Fruit fly (Drosophila melanogaster) whole organism, embryonic: Measurements from ENCODE around the gene mof.

Experiments
- Aef1 ChIP-seq: fragments of 200-800 bp; sonication (Bioruptor generic); IDR thresholded peaks from 3 replicates; pipeline ENCODE4 v1.3.6; 2022; ENCODE audit warnings: missing biosample characterization, missing genetic modification characterization
- B-H2 ChIP-seq: fragments of 200-800 bp; sonication (Bioruptor generic); optimal IDR thresholded peaks from 2 replicates; lab custom pipeline; 2018; ENCODE audit warnings: missing biosample characterization, mild to moderate bottlenecking, missing genetic modification characterization
- CG10209 ChIP-seq: fragments of 200-800 bp; sonication (Bioruptor generic); optimal IDR thresholded peaks from 3 replicates; lab custom pipeline; 2017; ENCODE audit warnings: missing biosample characterization, mild to moderate bottlenecking, missing genetic modification characterization, missing genetic modification reagents
- CG10431 ChIP-seq: fragments of 200-800 bp; sonication (Bioruptor generic); optimal IDR thresholded peaks from 3 replicates; lab custom pipeline; 2018; ENCODE audit warnings: missing biosample characterization, mild to moderate bottlenecking, missing genetic modification characterization
- CG10959 ChIP-seq: fragments of 200-800 bp; sonication (Bioruptor generic); IDR thresholded peaks from 2 replicates; pipeline ENCODE4 v1.3.6; 2022; ENCODE audit warnings: missing biosample characterization, missing genetic modification characterization
- CG11504 ChIP-seq: fragments of 200-800 bp; sonication (Bioruptor generic); optimal IDR thresholded peaks from 3 replicates; lab custom pipeline; 2019; ENCODE audit warnings: missing biosample characterization, mild to moderate bottlenecking, missing genetic modification characterization, moderate library complexity
- CG11695 ChIP-seq: fragments of 200-800 bp; sonication (Bioruptor generic); IDR thresholded peaks from 3 replicates; pipeline ENCODE4 v1.3.6; 2022; ENCODE audit warnings: missing biosample characterization, missing genetic modification characterization
- CG14014 ChIP-seq: fragments of 200-800 bp; sonication (Bioruptor generic); IDR thresholded peaks from 2 replicates; pipeline ENCODE4 v1.3.6; 2022; ENCODE audit warnings: missing biosample characterization, missing genetic modification characterization
- CG14441 ChIP-seq: fragments of 200-800 bp; sonication (Bioruptor generic); IDR thresholded peaks from 2 replicates; pipeline ENCODE4 v1.3.6; 2022; ENCODE audit warnings: missing biosample characterization, missing genetic modification characterization
- CG17385 ChIP-seq: fragments of 200-800 bp; sonication (Bioruptor generic); optimal IDR thresholded peaks from 3 replicates; lab custom pipeline; 2018; ENCODE audit warnings: missing biosample characterization, mild to moderate bottlenecking, missing genetic modification characterization
- CG17802 ChIP-seq: fragments of 200-800 bp; sonication (Bioruptor generic); optimal IDR thresholded peaks from 2 replicates; lab custom pipeline; 2018; ENCODE audit warnings: missing biosample characterization, mild to moderate bottlenecking, missing genetic modification characterization, moderate library complexity
- CG18011 ChIP-seq: fragments of 200-800 bp; sonication (Bioruptor generic); optimal IDR thresholded peaks from 2 replicates; lab custom pipeline; 2017; ENCODE audit warnings: missing biosample characterization, missing genetic modification characterization, mild to moderate bottlenecking, moderate library complexity, missing genotype
- CG18262 ChIP-seq: fragments of 200-800 bp; optimal IDR thresholded peaks from 3 replicates; lab custom pipeline; 2019; ENCODE audit warnings: missing biosample characterization, mild to moderate bottlenecking, missing genetic modification characterization, moderate library complexity
- CG18476 ChIP-seq: fragments of 200-800 bp; sonication (Bioruptor generic); optimal IDR thresholded peaks from 2 replicates; lab custom pipeline; 2016; ENCODE audit warnings: missing biosample characterization, mild to moderate bottlenecking, missing genetic modification characterization
- CG2712 ChIP-seq: fragments of 200-800 bp; optimal IDR thresholded peaks from 3 replicates; lab custom pipeline; 2019; ENCODE audit warnings: missing biosample characterization, mild to moderate bottlenecking, missing genetic modification characterization, moderate library complexity
- CG31365 ChIP-seq: fragments of 200-800 bp; sonication (Bioruptor generic); optimal IDR thresholded peaks from 2 replicates; lab custom pipeline; 2018; ENCODE audit warnings: missing biosample characterization, mild to moderate bottlenecking, missing genetic modification characterization
- CG6254 ChIP-seq: fragments of 200-800 bp; sonication (Bioruptor generic); optimal IDR thresholded peaks from 3 replicates; lab custom pipeline; 2017; ENCODE audit warnings: mild to moderate bottlenecking, missing biosample characterization, missing genetic modification reagents, missing genetic modification characterization
- CG6813 ChIP-seq: fragments of 200-800 bp; sonication (Bioruptor generic); optimal IDR thresholded peaks from 2 replicates; lab custom pipeline; 2017; ENCODE audit warnings: missing biosample characterization, missing genetic modification characterization, mild to moderate bottlenecking, moderate library complexity, missing genetic modification reagents
- CG8089 ChIP-seq: fragments of 200-800 bp; sonication (Bioruptor generic); optimal IDR thresholded peaks from 3 replicates; lab custom pipeline; 2016; ENCODE audit warnings: missing biosample characterization, missing genetic modification characterization
- CG8290 ChIP-seq, 3 experiments: fragments of 200-800 bp; sonication (Bioruptor generic); optimal IDR thresholded peaks; 2 replicates each; lab custom pipeline; 2016 to 2019; ENCODE audit warnings: missing biosample characterization in 3 of 3, missing genetic modification characterization in 3 of 3, mild to moderate bottlenecking in 2 of 3, moderate library complexity in 1 of 3
- CG9932 ChIP-seq: fragments of 200-800 bp; sonication (Bioruptor generic); IDR thresholded peaks from 2 replicates; pipeline ENCODE4 v1.3.6; 2022; ENCODE audit warnings: missing biosample characterization, missing genetic modification characterization
- D ChIP-seq, 2 experiments: fragments of 200-800 bp in 1 of 2; fragments of >200 bp in 1 of 2; sonication (Bioruptor generic) in 1 of 2; optimal IDR thresholded peaks; 2 replicates in 1 of 2; 3 replicates in 1 of 2; lab custom pipeline; 2017; ENCODE audit warnings: mild to moderate bottlenecking in 1 of 2, missing biosample characterization in 1 of 2, missing genetic modification characterization in 1 of 2, missing genetic modification reagents in 1 of 2
- D19A ChIP-seq: fragments of 200-800 bp; optimal IDR thresholded peaks from 3 replicates; lab custom pipeline; 2019; ENCODE audit warnings: missing biosample characterization, mild to moderate bottlenecking, missing genetic modification characterization, moderate library complexity
- Dbx ChIP-seq: fragments of 200-800 bp; sonication (Bioruptor generic); IDR thresholded peaks from 3 replicates; pipeline ENCODE4 v1.3.6; 2022; ENCODE audit warnings: missing biosample characterization, missing genetic modification characterization
- Dll ChIP-seq: fragments of 200-800 bp; sonication (Bioruptor generic); IDR thresholded peaks from 4 replicates; pipeline ENCODE4 v1.3.6; 2022; ENCODE audit warnings: missing biosample characterization, missing genetic modification characterization; ENCODE audit not compliant: partially characterized antibody
- Hmr ChIP-seq: fragments of 200-800 bp; sonication (Bioruptor generic); optimal IDR thresholded peaks from 3 replicates; lab custom pipeline; 2017; ENCODE audit warnings: mild to moderate bottlenecking, missing biosample characterization, missing genetic modification reagents, missing genetic modification characterization
- Hr51 ChIP-seq, 2 experiments: fragments of 200-800 bp; sonication (Bioruptor generic); optimal IDR thresholded peaks; 2 replicates in 1 of 2; 3 replicates in 1 of 2; lab custom pipeline; 2016 to 2018; ENCODE audit warnings: missing biosample characterization in 2 of 2, missing genetic modification characterization in 2 of 2, mild to moderate bottlenecking in 1 of 2, moderate library complexity in 1 of 2
- Lim3 ChIP-seq: fragments of 200-800 bp; sonication (Bioruptor generic); IDR thresholded peaks from 2 replicates; pipeline ENCODE4 v1.3.6; 2022; ENCODE audit warnings: missing biosample characterization, missing genetic modification characterization
- MBD-R2 ChIP-seq: fragments of 200-800 bp; sonication (Bioruptor generic); IDR thresholded peaks from 2 replicates; pipeline ENCODE4 v1.3.6; 2022; ENCODE audit warnings: missing biosample characterization, missing genetic modification characterization
- Med ChIP-seq: fragments of 200-800 bp; sonication (Bioruptor generic); peaks from one replicate; lab custom pipeline; 2016; ENCODE audit warnings: missing biosample characterization, missing genetic modification characterization, mild to moderate bottlenecking, inconsistent platforms, moderate library complexity
- Mrtf ChIP-seq: fragments of 200-800 bp; sonication (Bioruptor generic); IDR thresholded peaks from 3 replicates; pipeline ENCODE4 v1.3.6; 2022; ENCODE audit warnings: missing biosample characterization, missing genetic modification characterization
- Rfx ChIP-seq: fragments of 200-800 bp; sonication (Bioruptor generic); IDR thresholded peaks from 2 replicates; pipeline ENCODE4 v1.3.6; 2022; ENCODE audit warnings: missing biosample characterization, missing genetic modification characterization
- Sin3A ChIP-seq: fragments of >200 bp; optimal IDR thresholded peaks from 2 replicates; lab custom pipeline; 2018
- ac ChIP-seq: fragments of 200-800 bp; sonication (Bioruptor generic); optimal IDR thresholded peaks from 3 replicates; lab custom pipeline; 2017; ENCODE audit warnings: missing biosample characterization, mild to moderate bottlenecking, missing genetic modification characterization
- ato ChIP-seq: fragments of 200-800 bp; sonication (Bioruptor generic); IDR thresholded peaks from 2 replicates; pipeline ENCODE4 v1.3.6; 2022; ENCODE audit warnings: missing biosample characterization, missing genetic modification characterization; ENCODE audit not compliant: partially characterized antibody
- dimm ChIP-seq: fragments of 200-800 bp; sonication (Bioruptor generic); IDR thresholded peaks from 2 replicates; pipeline ENCODE4 v1.3.6; 2022; ENCODE audit warnings: missing biosample characterization, missing genetic modification characterization
- exex ChIP-seq: fragments of 200-800 bp; sonication (Bioruptor generic); optimal IDR thresholded peaks from 4 replicates; lab custom pipeline; 2018; ENCODE audit warnings: missing biosample characterization, mild to moderate bottlenecking, missing genetic modification characterization, moderate library complexity
- fru ChIP-seq: fragments of >200 bp; optimal IDR thresholded peaks from 2 replicates; lab custom pipeline; 2017
- gsb-n ChIP-seq: fragments of 200-800 bp; sonication (Bioruptor generic); optimal IDR thresholded peaks from 3 replicates; lab custom pipeline; 2018; ENCODE audit warnings: missing biosample characterization, mild to moderate bottlenecking, missing genetic modification characterization
- hth ChIP-seq: fragments of >200 bp; optimal IDR thresholded peaks from 2 replicates; lab custom pipeline; 2017; ENCODE audit warnings: inconsistent platforms
- ind ChIP-seq: fragments of 200-800 bp; sonication (Bioruptor generic); optimal IDR thresholded peaks from 3 replicates; lab custom pipeline; 2016; ENCODE audit warnings: missing biosample characterization, missing genetic modification characterization
- kay ChIP-seq: fragments of 200-800 bp; sonication (Bioruptor generic); optimal IDR thresholded peaks from 2 replicates; lab custom pipeline; 2016; ENCODE audit warnings: missing biosample characterization, missing genetic modification characterization
- pita ChIP-seq: fragments of 200-800 bp; sonication (Bioruptor generic); optimal IDR thresholded peaks from 2 replicates; lab custom pipeline; 2017; ENCODE audit warnings: missing biosample characterization, mild to moderate bottlenecking, missing genetic modification characterization
- pzg ChIP-seq: fragments of 200-800 bp; sonication (Bioruptor generic); optimal IDR thresholded peaks from 3 replicates; lab custom pipeline; 2018; ENCODE audit warnings: missing biosample characterization, mild to moderate bottlenecking, missing genetic modification characterization, moderate library complexity
- salm ChIP-seq: fragments of 200-800 bp; sonication (Bioruptor generic); optimal IDR thresholded peaks from 2 replicates; lab custom pipeline; 2018; ENCODE audit warnings: missing biosample characterization, mild to moderate bottlenecking, missing genetic modification characterization
- shn ChIP-seq: fragments of 200-800 bp; sonication (Bioruptor generic); optimal IDR thresholded peaks from 3 replicates; lab custom pipeline; 2016; ENCODE audit warnings: missing biosample characterization, missing genetic modification characterization
- sim ChIP-seq: fragments of 200-800 bp; sonication (Bioruptor generic); IDR thresholded peaks from 2 replicates; pipeline ENCODE4 v1.3.6; 2022; ENCODE audit warnings: missing biosample characterization, missing genetic modification characterization
- sr ChIP-seq: fragments of 200-800 bp; sonication (Bioruptor generic); IDR thresholded peaks from 3 replicates; pipeline ENCODE4 v1.3.6; 2022; ENCODE audit warnings: missing biosample characterization, missing genetic modification characterization
- stc ChIP-seq: fragments of 200-800 bp; sonication (Bioruptor generic); IDR thresholded peaks from 2 replicates; pipeline ENCODE4 v1.3.6; 2022; ENCODE audit warnings: missing biosample characterization, missing genetic modification characterization
- wdn ChIP-seq: fragments of 200-800 bp; sonication (Bioruptor generic); IDR thresholded peaks from 2 replicates; pipeline ENCODE4 v1.3.6; 2022; ENCODE audit warnings: missing biosample characterization, missing genetic modification characterization
- wek ChIP-seq: fragments of 200-800 bp; sonication (Bioruptor generic); optimal IDR thresholded peaks from 3 replicates; lab custom pipeline; 2018; ENCODE audit warnings: missing biosample characterization, mild to moderate bottlenecking, missing genetic modification characterization, moderate library complexity

Gene mof

dm6 chrX:5876584-5876983 is at the start of gene mof (continued):
- TF ChIP-seq ac (GFP tag; lab: Kevin White, UChicago) (no peak), sim (GFP tag; lab: Robert Waterston, UW) (no peak), B-H2 (GFP tag; lab: Kevin White, UChicago) (no peak), CG14441 (GFP tag; lab: Robert Waterston, UW) (no peak), Sin3A (no peak), Hmr (GFP tag; lab: Kevin White, UChicago) (no peak), Dll (GFP tag; lab: Robert Waterston, UW) (peak; percentile 74), D19A (tag; lab: Kevin White, UChicago) (no peak), pzg (GFP tag; lab: Kevin White, UChicago) (peak; percentile 50), ind (GFP tag; lab: Kevin White, UChicago) (no peak), Dbx (GFP tag; lab: Robert Waterston, UW) (no peak), shn (no peak), wek (GFP tag; lab: Kevin White, UChicago) (no peak), exex (tag; lab: Kevin White, UChicago) (no peak), CG10431 (GFP tag; lab: Kevin White, UChicago) (no peak), CG6813 (GFP tag; lab: Kevin White, UChicago) (no peak), CG9932 (no peak), CG8089 (no peak), fru (lab: Kevin White, UChicago) (no peak), Mrtf (GFP tag; lab: Robert Waterston, UW) (no peak), CG6254 (GFP tag; lab: Kevin White, UChicago) (no peak), CG11695 (GFP tag; lab: Robert Waterston, UW) (no peak), Aef1 (no peak), sr (GFP tag; lab: Robert Waterston, UW) (no peak), CG31365 (tag; lab: Kevin White, UChicago) (no peak)

- TF ChIP-seq dimm (no peak), CG2712 (tag; lab: Kevin White, UChicago) (peak; percentile 37), CG10959 (GFP tag; lab: Robert Waterston, UW) (no peak), CG18011 (GFP tag; lab: Kevin White, UChicago) (no peak), pita (GFP tag; lab: Kevin White, UChicago) (no peak), CG17802 (tag; lab: Kevin White, UChicago) (no peak), Lim3 (no peak), gsb-n (tag; lab: Kevin White, UChicago) (no peak), Hr51 (GFP tag; optimal IDR thresholded peaks at IDR 0.05; lab: Kevin White, UChicago) (no peak), wdn (no peak), CG18476 (GFP tag; lab: Kevin White, UChicago) (no peak), CG8290 (GFP tag; optimal IDR thresholded peaks at IDR 0.05; lab: Kevin White, UChicago) (no peak), CG8290 (tag; optimal IDR thresholded peaks at IDR 0.05; lab: Kevin White, UChicago) (no peak), D (optimal IDR thresholded peaks at IDR 0.05; lab: Kevin White, UChicago) (no peak), D (GFP tag; optimal IDR thresholded peaks at IDR 0.05; lab: Kevin White, UChicago) (no peak), salm (tag; lab: Kevin White, UChicago) (no peak), MBD-R2 (GFP tag; lab: Robert Waterston, UW) (no peak), stc (GFP tag; lab: Robert Waterston, UW) (no peak), CG11504 (tag; lab: Kevin White, UChicago) (peak; percentile 28), kay (GFP tag; lab: Kevin White, UChicago) (no peak), hth (lab: Kevin White, UChicago) (no peak), Rfx (GFP tag; lab: Robert Waterston, UW) (no peak), Med (GFP tag; lab: Kevin White, UChicago) (peak; percentile 61), CG18262 (peak; percentile 21), CG10209 (GFP tag; lab: Kevin White, UChicago) (no peak), CG17385 (GFP tag; lab: Kevin White, UChicago) (peak; percentile 23), CG14014 (GFP tag; lab: Robert Waterston, UW) (no peak), ato (no peak)
Measured at dm6 chrX:5925793-5926418, 49.3 kb upstream of the mof start.
